Fruit fly (Drosophila melanogaster) whole organism, prepupa: ENCODE data around the gene CG42747.
A peak's percentile ranks its signal among the peaks of the same experiment; 100 is the strongest.

Source experiments
- Blimp-1 ChIP-seq: fragments of 200-800 bp; sonication (Bioruptor generic); optimal IDR thresholded peaks from 3 replicates; lab custom pipeline; 2017; ENCODE audit warnings: missing biosample characterization, missing genetic modification characterization, mild to moderate bottlenecking, moderate library complexity, missing genetic modification reagents
- CG10669 ChIP-seq: fragments of 200-800 bp; sonication (Bioruptor generic); optimal IDR thresholded peaks from 3 replicates; lab custom pipeline; 2018; ENCODE audit warnings: missing biosample characterization, mild to moderate bottlenecking, missing genetic modification characterization, moderate library complexity
- CG11762 ChIP-seq: fragments of 200-800 bp; sonication (Bioruptor generic); optimal IDR thresholded peaks from 3 replicates; lab custom pipeline; 2016; ENCODE audit warnings: missing biosample characterization, missing genetic modification characterization; ENCODE audit not compliant: insufficient read depth
- CG11902 ChIP-seq: fragments of 200-800 bp; sonication (Bioruptor generic); optimal IDR thresholded peaks from 3 replicates; lab custom pipeline; 2016; ENCODE audit warnings: missing biosample characterization, missing genetic modification characterization
- CG15336 ChIP-seq: fragments of 200-800 bp; sonication (Bioruptor generic); IDR thresholded peaks from 2 replicates; pipeline ENCODE4 v1.3.6; 2022; ENCODE audit warnings: missing biosample characterization, missing genetic modification characterization
- CG1621 ChIP-seq: fragments of 200-800 bp; sonication (Bioruptor generic); optimal IDR thresholded peaks from 3 replicates; lab custom pipeline; 2018; ENCODE audit warnings: missing biosample characterization, mild to moderate bottlenecking, missing genetic modification characterization
- CG3032 ChIP-seq: fragments of 200-800 bp; optimal IDR thresholded peaks from 2 replicates; lab custom pipeline; 2019; ENCODE audit warnings: missing biosample characterization, mild to moderate bottlenecking, missing genetic modification characterization, moderate library complexity
- CG32006 ChIP-seq: fragments of 200-800 bp; sonication (Bioruptor generic); optimal IDR thresholded peaks from 3 replicates; lab custom pipeline; 2017; ENCODE audit warnings: missing biosample characterization, mild to moderate bottlenecking, missing genetic modification characterization
- CG34406 ChIP-seq: fragments of 200-800 bp; sonication (Bioruptor generic); optimal IDR thresholded peaks from 3 replicates; lab custom pipeline; 2016; ENCODE audit warnings: missing biosample characterization, missing genetic modification characterization
- CG3919 ChIP-seq: fragments of 200-800 bp; sonication (Bioruptor generic); optimal IDR thresholded peaks from 3 replicates; lab custom pipeline; 2016; ENCODE audit warnings: missing biosample characterization, missing genetic modification characterization
- CG4318 ChIP-seq: fragments of 200-800 bp; sonication (Bioruptor generic); optimal IDR thresholded peaks from 3 replicates; lab custom pipeline; 2017; ENCODE audit warnings: missing biosample characterization, mild to moderate bottlenecking, missing genetic modification characterization
- CG6163 ChIP-seq: fragments of 200-800 bp; sonication (Bioruptor generic); IDR thresholded peaks from 3 replicates; pipeline ENCODE4 v1.3.6; 2022; ENCODE audit warnings: missing biosample characterization, missing genetic modification characterization
- CG6792 ChIP-seq: fragments of 200-800 bp; sonication (Bioruptor generic); optimal IDR thresholded peaks from 3 replicates; lab custom pipeline; 2016; ENCODE audit warnings: missing biosample characterization, missing genetic modification characterization
- CG6808 ChIP-seq: fragments of 200-800 bp; sonication (Bioruptor generic); optimal IDR thresholded peaks from 3 replicates; lab custom pipeline; 2017; ENCODE audit warnings: missing biosample characterization, missing genetic modification characterization, mild to moderate bottlenecking, moderate library complexity, missing genetic modification reagents
- CG6854 ChIP-seq: fragments of 200-800 bp; sonication (Bioruptor generic); optimal IDR thresholded peaks from 2 replicates; lab custom pipeline; 2017; ENCODE audit warnings: missing biosample characterization, mild to moderate bottlenecking, missing genetic modification characterization
- CG8119 ChIP-seq: fragments of 200-800 bp; sonication (Bioruptor generic); IDR thresholded peaks from 3 replicates; pipeline ENCODE4 v1.3.6; 2022; ENCODE audit warnings: missing biosample characterization, missing genetic modification characterization
- CG8319 ChIP-seq: fragments of 200-800 bp; sonication (Bioruptor generic); optimal IDR thresholded peaks from 3 replicates; lab custom pipeline; 2016; ENCODE audit warnings: missing biosample characterization, missing genetic modification characterization
- CG8632 ChIP-seq: fragments of 200-800 bp; sonication (Bioruptor generic); optimal IDR thresholded peaks from 3 replicates; lab custom pipeline; 2016; ENCODE audit warnings: missing biosample characterization, missing genetic modification characterization
- Eip75B ChIP-seq: fragments of 200-800 bp; sonication (Bioruptor generic); optimal IDR thresholded peaks from 3 replicates; lab custom pipeline; 2016; ENCODE audit warnings: missing biosample characterization, missing genetic modification characterization
- Eip78C ChIP-seq: fragments of 200-800 bp; sonication (Bioruptor generic); peaks from one replicate; lab custom pipeline; 2016; ENCODE audit warnings: missing biosample characterization, missing genetic modification characterization
- Eip93F ChIP-seq: fragments of 200-800 bp; sonication (Bioruptor generic); optimal IDR thresholded peaks from 2 replicates; lab custom pipeline; 2016; ENCODE audit warnings: missing biosample characterization, mild to moderate bottlenecking, missing genetic modification characterization
- Ets96B ChIP-seq: fragments of 200-800 bp; optimal IDR thresholded peaks from 2 replicates; lab custom pipeline; 2019; ENCODE audit warnings: missing biosample characterization, mild to moderate bottlenecking, missing genetic modification characterization, moderate library complexity
- Hr38 ChIP-seq: sonication (Bioruptor generic); optimal IDR thresholded peaks from 2 replicates; lab custom pipeline; 2016; ENCODE audit warnings: missing biosample characterization, missing genetic modification characterization
- Hr39 ChIP-seq: fragments of 200-800 bp; sonication (Bioruptor generic); optimal IDR thresholded peaks from 2 replicates; lab custom pipeline; 2016; ENCODE audit warnings: missing biosample characterization, missing genetic modification characterization
- Hr4 ChIP-seq: fragments of 200-800 bp; sonication (Bioruptor generic); optimal IDR thresholded peaks from 3 replicates; lab custom pipeline; 2016; ENCODE audit warnings: missing biosample characterization, missing genetic modification characterization
- Lpt ChIP-seq: fragments of 200-800 bp; sonication (Bioruptor generic); optimal IDR thresholded peaks from 3 replicates; lab custom pipeline; 2016; ENCODE audit warnings: missing biosample characterization, missing genetic modification characterization
- Met ChIP-seq: fragments of 200-800 bp; sonication (Bioruptor generic); optimal IDR thresholded peaks from 3 replicates; lab custom pipeline; 2016; ENCODE audit warnings: missing biosample characterization, missing genetic modification characterization
- OdsH ChIP-seq: fragments of 200-800 bp; sonication (Bioruptor generic); optimal IDR thresholded peaks from 3 replicates; lab custom pipeline; 2016; ENCODE audit warnings: missing biosample characterization, missing genetic modification characterization
- Smox ChIP-seq: fragments of 200-800 bp; sonication (Bioruptor generic); optimal IDR thresholded peaks from 3 replicates; lab custom pipeline; 2016; ENCODE audit warnings: missing biosample characterization, missing genetic modification characterization
- Sox102F ChIP-seq: fragments of 200-800 bp; sonication (Bioruptor generic); optimal IDR thresholded peaks from 2 replicates; lab custom pipeline; 2016; ENCODE audit warnings: missing biosample characterization, mild to moderate bottlenecking, missing genetic modification characterization
- Sox15 ChIP-seq: fragments of 200-800 bp; sonication (Bioruptor generic); optimal IDR thresholded peaks from 3 replicates; lab custom pipeline; 2016; ENCODE audit warnings: missing biosample characterization, missing genetic modification characterization
- achi ChIP-seq: fragments of 200-800 bp; sonication (Bioruptor generic); optimal IDR thresholded peaks from 3 replicates; lab custom pipeline; 2016; ENCODE audit warnings: missing biosample characterization, missing genetic modification characterization
- acj6 ChIP-seq: fragments of 200-800 bp; sonication (Bioruptor generic); optimal IDR thresholded peaks from 3 replicates; lab custom pipeline; 2016; ENCODE audit warnings: missing biosample characterization, missing genetic modification characterization
- dac ChIP-seq: fragments of 200-800 bp; sonication (Bioruptor generic); optimal IDR thresholded peaks from 2 replicates; lab custom pipeline; 2017; ENCODE audit warnings: missing biosample characterization, mild to moderate bottlenecking, missing genetic modification characterization
- dsx ChIP-seq: fragments of 200-800 bp; optimal IDR thresholded peaks from 3 replicates; lab custom pipeline; 2019; ENCODE audit warnings: missing biosample characterization, mild to moderate bottlenecking, missing genetic modification characterization, moderate library complexity; ENCODE audit not compliant: poor library complexity, severe bottlenecking
- esn ChIP-seq: fragments of 200-800 bp; sonication (Bioruptor generic); optimal IDR thresholded peaks from 2 replicates; lab custom pipeline; 2016; ENCODE audit warnings: missing biosample characterization, mild to moderate bottlenecking, missing genetic modification characterization, moderate library complexity
- fd59A ChIP-seq: fragments of 200-800 bp; sonication (Bioruptor generic); optimal IDR thresholded peaks from 2 replicates; lab custom pipeline; 2017; ENCODE audit warnings: missing biosample characterization, mild to moderate bottlenecking, missing genetic modification characterization, missing genetic modification reagents
- fkh ChIP-seq: fragments of 200-800 bp; sonication (Bioruptor generic); optimal IDR thresholded peaks from 3 replicates; lab custom pipeline; 2017; ENCODE audit warnings: missing biosample characterization, mild to moderate bottlenecking, missing genetic modification characterization, moderate library complexity
- net ChIP-seq: fragments of 200-800 bp; sonication (Bioruptor generic); optimal IDR thresholded peaks from 3 replicates; lab custom pipeline; 2016; ENCODE audit warnings: missing biosample characterization, missing genetic modification characterization
- pdm3 ChIP-seq: fragments of 200-800 bp; sonication (Bioruptor generic); optimal IDR thresholded peaks from 3 replicates; lab custom pipeline; 2016; ENCODE audit warnings: missing biosample characterization, missing genetic modification characterization
- salr ChIP-seq, 2 experiments: fragments of 200-800 bp; sonication (Bioruptor generic); optimal IDR thresholded peaks; 3 replicates each; lab custom pipeline; 2016 to 2018; ENCODE audit warnings: missing biosample characterization in 2 of 2, missing genetic modification characterization in 2 of 2, mild to moderate bottlenecking in 1 of 2
- svp ChIP-seq: fragments of 200-800 bp; sonication (Bioruptor generic); peaks from one replicate; lab custom pipeline; 2016; ENCODE audit warnings: missing biosample characterization, missing genetic modification characterization
- topi ChIP-seq: fragments of 200-800 bp; sonication (Bioruptor generic); optimal IDR thresholded peaks from 3 replicates; lab custom pipeline; 2016; ENCODE audit warnings: missing biosample characterization, missing genetic modification characterization
- vri ChIP-seq: fragments of 200-800 bp; sonication (Bioruptor generic); optimal IDR thresholded peaks from 3 replicates; lab custom pipeline; 2016; ENCODE audit warnings: missing biosample characterization, mild to moderate bottlenecking, missing genetic modification characterization

The CG42747 gene

DNA sequence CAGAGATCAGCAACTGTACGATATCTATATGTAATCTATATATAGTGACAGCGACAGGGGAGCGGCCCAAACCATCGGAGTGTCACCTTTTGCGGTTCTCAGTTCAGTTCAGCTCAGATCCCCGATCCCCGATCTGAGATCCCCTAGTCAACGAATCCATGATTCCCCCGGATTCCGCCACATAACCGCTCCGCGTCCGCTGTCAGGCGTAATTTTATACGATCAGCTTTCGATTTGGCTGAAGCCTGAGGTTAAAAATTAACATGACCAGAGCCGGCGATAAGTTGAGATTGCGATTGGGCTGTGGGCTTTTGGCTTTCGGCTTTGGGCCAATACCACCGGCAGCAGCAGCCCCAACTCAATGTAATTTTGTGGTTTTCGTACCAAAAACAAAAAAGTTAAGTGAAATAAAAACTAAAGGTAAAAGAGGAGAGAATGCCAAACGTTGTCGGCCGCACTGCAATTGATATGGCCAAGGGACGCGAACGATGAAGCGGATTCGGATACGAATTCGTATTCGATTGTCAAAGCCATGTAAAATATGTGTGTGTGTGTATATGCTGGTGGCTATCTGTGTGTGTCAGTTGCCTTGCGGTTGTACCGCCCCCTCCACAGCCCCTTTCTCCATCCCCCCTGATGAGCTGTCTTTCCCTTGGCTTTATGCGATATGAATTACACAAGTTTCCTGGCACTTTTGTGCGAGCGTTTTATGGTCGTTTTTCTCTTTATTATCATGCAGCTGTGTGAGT is 39.5 kb downstream of the CG42747 start:
- no peak for TF ChIP-seq Hr38 (GFP tag; lab: Kevin White, UChicago)
- TF ChIP-seq Sox15 (GFP tag; lab: Kevin White, UChicago): no peak
- TF ChIP-seq Blimp-1 (GFP tag; lab: Kevin White, UChicago): peak; percentile 64
- peak; percentile 62 for TF ChIP-seq svp (GFP tag; lab: Kevin White, UChicago)
- TF ChIP-seq CG8319 (GFP tag; lab: Kevin White, UChicago): no peak
- TF ChIP-seq fd59A (GFP tag; lab: Kevin White, UChicago): no peak
- no peak for TF ChIP-seq Hr4 (GFP tag; lab: Kevin White, UChicago)
- no peak for TF ChIP-seq CG10669 (GFP tag; lab: Kevin White, UChicago)
- no peak for TF ChIP-seq pdm3 (GFP tag; lab: Kevin White, UChicago)
- TF ChIP-seq CG6792 (GFP tag; lab: Kevin White, UChicago): no peak
- no peak for TF ChIP-seq CG11762 (GFP tag; lab: Kevin White, UChicago)
- no peak for TF ChIP-seq Eip75B (GFP tag; lab: Kevin White, UChicago)
- no peak for TF ChIP-seq fkh
- no peak for TF ChIP-seq CG8632 (GFP tag; lab: Kevin White, UChicago)
- peak; percentile 65 for TF ChIP-seq Eip78C
- no peak for TF ChIP-seq CG32006 (GFP tag; lab: Kevin White, UChicago)
- TF ChIP-seq dsx: no peak
- no peak for TF ChIP-seq CG11902
- no peak for TF ChIP-seq net
- no peak for TF ChIP-seq achi
- TF ChIP-seq CG34406 (GFP tag; lab: Kevin White, UChicago): no peak
- TF ChIP-seq CG6854: peak; percentile 69
- no peak for TF ChIP-seq dac (GFP tag; lab: Kevin White, UChicago)
- no peak for TF ChIP-seq salr (GFP tag; optimal IDR thresholded peaks at IDR 0.05; lab: Kevin White, UChicago)
- TF ChIP-seq esn (GFP tag; lab: Kevin White, UChicago): no peak
- TF ChIP-seq CG4318 (GFP tag; lab: Kevin White, UChicago): no peak
- TF ChIP-seq CG15336 (GFP tag; lab: Robert Waterston, UW): no peak

DNA sequence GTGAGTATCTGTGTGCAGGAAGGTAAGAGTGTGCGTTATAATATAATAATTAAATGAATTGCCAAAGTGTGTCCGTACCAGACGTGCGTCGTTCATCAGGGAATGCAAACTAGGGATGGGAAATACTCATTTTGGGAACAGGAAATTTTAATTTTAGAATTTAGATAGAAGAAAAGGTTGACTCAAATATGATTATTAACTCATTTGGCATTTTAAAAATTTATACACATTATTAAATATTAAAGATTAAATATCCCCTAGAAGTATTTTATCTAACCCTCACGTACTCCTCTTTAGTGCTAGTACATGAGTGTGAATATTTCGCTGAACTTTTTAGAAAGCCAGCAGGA is 40.0 kb downstream of the CG42747 start:
- TF ChIP-seq dac (GFP tag; lab: Kevin White, UChicago) (no peak), Hr39 (peak; percentile 12), CG3919 (GFP tag; lab: Kevin White, UChicago) (no peak), dsx (no peak), topi (GFP tag; lab: Kevin White, UChicago) (peak; percentile 11), CG6808 (GFP tag; lab: Kevin White, UChicago) (no peak), CG8632 (GFP tag; lab: Kevin White, UChicago) (no peak), Sox102F (GFP tag; lab: Kevin White, UChicago) (peak; percentile 41), CG8119 (GFP tag; lab: Robert Waterston, UW) (no peak), CG32006 (GFP tag; lab: Kevin White, UChicago) (no peak), esn (GFP tag; lab: Kevin White, UChicago) (peak; percentile 41), CG4318 (GFP tag; lab: Kevin White, UChicago) (no peak), acj6 (peak; percentile 34), Smox (GFP tag; lab: Kevin White, UChicago) (peak; percentile 38), CG8319 (GFP tag; lab: Kevin White, UChicago) (no peak), CG3032 (tag; lab: Kevin White, UChicago) (no peak), Sox15 (GFP tag; lab: Kevin White, UChicago) (no peak), Ets96B (peak; percentile 5), CG6163 (GFP tag; lab: Robert Waterston, UW) (no peak), CG1621 (tag; lab: Kevin White, UChicago) (no peak), CG15336 (GFP tag; lab: Robert Waterston, UW) (no peak), Met (GFP tag; lab: Kevin White, UChicago) (peak; percentile 1), CG11762 (GFP tag; lab: Kevin White, UChicago) (no peak), Eip93F (GFP tag; lab: Kevin White, UChicago) (no peak), Lpt (no peak), Hr4 (GFP tag; lab: Kevin White, UChicago) (no peak), Eip75B (GFP tag; lab: Kevin White, UChicago) (peak; percentile 11), OdsH (no peak), svp (GFP tag; lab: Kevin White, UChicago) (peak; percentile 70), fkh (no peak), vri (GFP tag; lab: Kevin White, UChicago) (peak; percentile 2), Hr38 (GFP tag; lab: Kevin White, UChicago) (no peak), Eip78C (peak; percentile 68), pdm3 (GFP tag; lab: Kevin White, UChicago) (no peak)
